Worm (Caenorhabditis elegans): ENCODE results near the gene F59B10.3.

DNA sequence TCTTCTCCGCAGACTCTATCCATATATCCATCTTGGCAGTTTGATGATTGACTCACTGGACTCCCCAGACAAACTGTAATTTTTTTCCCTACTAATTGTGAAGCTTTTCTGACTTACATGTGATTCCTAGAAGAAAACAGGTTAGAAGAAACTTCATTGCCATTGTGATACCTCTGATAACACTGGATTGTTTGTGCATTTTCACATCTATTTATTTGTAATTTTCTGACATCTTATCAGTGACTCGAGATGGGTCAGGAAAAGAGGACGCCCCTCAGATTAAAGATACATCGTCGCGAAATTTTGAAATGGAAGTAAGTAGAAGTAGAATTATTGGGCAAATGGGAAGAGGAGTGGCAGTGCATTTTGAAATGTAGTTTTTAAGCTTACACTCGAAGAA, 20.0 kb upstream of the F59B10.3 start, which contains the start of gene clec-61:
- no peak for TF ChIP-seq nhr-28 (tag; optimal IDR thresholded peaks at IDR 0.05)
- TF ChIP-seq lin-15B (tag; optimal IDR thresholded peaks at IDR 0.05) = no peak
- TF ChIP-seq nhr-90 (tag; optimal IDR thresholded peaks at IDR 0.05; ENCODE audit: poor library complexity) = no peak
- TF ChIP-seq ama-1 (optimal IDR thresholded peaks at IDR 0.05) = no peak
